Worm (Caenorhabditis elegans): ENCODE data around the gene nspg-3.

- no peak for TF ChIP-seq mep-1 (tag; optimal IDR thresholded peaks at IDR 0.05)
- TF ChIP-seq zip-11 (GFP tag; IDR thresholded peaks at IDR 0.05), result no peak
- no peak for TF ChIP-seq aly-2 (tag; optimal IDR thresholded peaks at IDR 0.05)
- no peak for TF ChIP-seq unc-39 (tag; optimal IDR thresholded peaks at IDR 0.05)
- TF ChIP-seq hmg-1.1 (GFP tag; IDR thresholded peaks at IDR 0.05), result no peak
- TF ChIP-seq nhr-76 (tag; optimal IDR thresholded peaks at IDR 0.05), result no peak
- no peak for TF ChIP-seq Y105C5A.15 (GFP tag; IDR thresholded peaks at IDR 0.05)
- TF ChIP-seq fos-1 (tag; optimal IDR thresholded peaks at IDR 0.05), result no peak
- no peak for TF ChIP-seq ztf-11 (tag; optimal IDR thresholded peaks at IDR 0.05)
- TF ChIP-seq jun-1 (tag; optimal IDR thresholded peaks at IDR 0.05), result no peak
- no peak for TF ChIP-seq unc-62 (GFP tag; optimal IDR thresholded peaks at IDR 0.05 in 1 of 2)
- TF ChIP-seq unc-62 (tag; optimal IDR thresholded peaks at IDR 0.05), result no peak
- no peak for TF ChIP-seq zip-2 (tag; optimal IDR thresholded peaks at IDR 0.05)
These were observed 16.2 kb downstream of the nspg-3 start for ce11 chrII:6107773-6108172.
